Worm (Caenorhabditis elegans) whole organism, young adult: Measurements from ENCODE around the gene ctns-1.

Source experiments
- B0336.3 ChIP-seq: fragments of 200-800 bp; sonication (Bioruptor generic); IDR thresholded peaks from 2 replicates; pipeline ENCODE4 v1.3.6; 2022; ENCODE audit warnings: missing genetic modification characterization, missing compliant biosample characterization
- F22D6.2 ChIP-seq: sonication (generic microtip); optimal IDR thresholded peaks from 2 replicates; lab custom pipeline; 2016; ENCODE audit warnings: mild to moderate bottlenecking, missing genetic modification characterization, missing compliant biosample characterization
- F55B11.4 ChIP-seq: sonication (generic microtip); optimal IDR thresholded peaks from 2 replicates; lab custom pipeline; 2016; ENCODE audit warnings: missing compliant biosample characterization, missing genetic modification characterization, borderline replicate concordance; ENCODE audit not compliant: insufficient read depth
- atf-7 ChIP-seq: sonication (generic microtip); optimal IDR thresholded peaks from 2 replicates; lab custom pipeline; 2017; ENCODE audit warnings: mild to moderate bottlenecking, missing genetic modification characterization, missing compliant biosample characterization
- ccch-3 ChIP-seq: fragments of 200-800 bp; sonication (Bioruptor generic); optimal IDR thresholded peaks from 2 replicates; lab custom pipeline; 2018; ENCODE audit warnings: mild to moderate bottlenecking, missing genetic modification characterization, missing compliant biosample characterization

DNA sequence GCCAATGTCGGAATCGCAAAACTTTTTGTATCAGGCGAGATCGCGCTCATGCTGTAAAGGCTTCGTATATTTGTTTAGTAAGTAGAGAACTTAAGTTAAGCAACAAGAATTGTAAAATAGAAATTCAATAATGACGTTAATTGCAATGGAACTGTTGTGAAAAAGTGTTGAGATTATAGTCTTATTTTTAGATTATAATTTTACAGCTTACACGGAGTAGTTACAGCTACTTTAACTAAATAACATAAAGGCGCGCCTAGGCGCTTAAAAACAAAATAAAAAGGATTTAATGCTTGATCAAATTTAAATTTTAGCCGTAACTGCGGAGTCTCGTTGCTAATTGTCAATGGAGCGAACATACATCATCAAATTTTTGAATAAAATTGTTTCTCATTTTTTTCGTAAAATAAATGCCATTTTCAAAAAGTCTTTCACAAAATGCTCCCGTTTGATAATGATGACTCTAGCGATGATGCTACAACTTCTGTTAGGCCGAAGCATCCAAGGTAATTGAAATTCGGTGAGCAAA lies 25.5 kb upstream of the ctns-1 start, which contains the start of the genes emb-27 and rrf-3:
- TF ChIP-seq F22D6.2 (tag; lab: Kevin White, UChicago) (no peak), atf-7 (tag; lab: Kevin White, UChicago) (no peak), B0336.3 (GFP tag; lab: Robert Waterston, UW) (no peak), F55B11.4 (tag; lab: Kevin White, UChicago) (no peak), ccch-3 (GFP tag; lab: Kevin White, UChicago) (no peak)
